Worm (Caenorhabditis elegans) whole organism, L4 larva: ENCODE data around the gene mrps-18A.

Source experiments
- F26F4.8 ChIP-seq: fragments of 200-800 bp; sonication (Bioruptor generic); conservative IDR thresholded peaks from 2 replicates; pipeline ENCODE4 v1.3.6; 2022; ENCODE audit warnings: missing genetic modification characterization, missing compliant biosample characterization
- arid-1 ChIP-seq: fragments of 200-800 bp; sonication (Bioruptor generic); conservative IDR thresholded peaks from 2 replicates; pipeline ENCODE4 v1.3.6; 2022; ENCODE audit warnings: missing genetic modification reagents, missing genetic modification characterization, missing compliant biosample characterization
- nhr-102 ChIP-seq: sonication (generic microtip); optimal IDR thresholded peaks from 2 replicates; lab custom pipeline; 2016; ENCODE audit warnings: mild to moderate bottlenecking, missing genetic modification characterization, moderate library complexity, missing compliant biosample characterization
- ztf-11 ChIP-seq: fragments of 150-350 bp; optimal IDR thresholded peaks from 2 replicates; lab custom pipeline; 2014; ENCODE audit warnings: missing biosample characterization, missing genetic modification characterization

ce11 chrIII:8299078-8299587 is 32.6 kb downstream of the mrps-18A start:
- no peak for TF ChIP-seq arid-1 (GFP tag; lab: Robert Waterston, UW)
- no peak for TF ChIP-seq ztf-11
- no peak for TF ChIP-seq nhr-102
- no peak for TF ChIP-seq F26F4.8 (GFP tag; lab: Robert Waterston, UW)
